Worm (Caenorhabditis elegans): ENCODE results near the gene C02C6.14.

Gene C02C6.14

ce11 chrX:15537362-15537761 is at the start of gene C02C6.14, which contains the start of gene olrn-1:
Gene C02C6.14 (plus strand): TSS chrX:15537665.
Gene olrn-1 (plus strand): TSS chrX:15537662.
- no peak for TF ChIP-seq unc-62 (GFP tag; optimal IDR thresholded peaks at IDR 0.05)

ce11 chrX:15487806-15488205 is 49.7 kb upstream of the C02C6.14 start, which contains the start of gene H13N06.2:
Gene H13N06.2 (plus strand): TSS chrX:15488106.
- no peak for TF ChIP-seq unc-62 (GFP tag; optimal IDR thresholded peaks at IDR 0.05)

- no peak for TF ChIP-seq unc-62 (GFP tag; optimal IDR thresholded peaks at IDR 0.05)
Measured at ce11 chrX:15491110-15491509, 46.4 kb upstream of the C02C6.14 start.

- TF ChIP-seq unc-62 (GFP tag; optimal IDR thresholded peaks at IDR 0.05) = no peak
Measured at ce11 chrX:15492759-15493158, 44.7 kb upstream of the C02C6.14 start.

ce11 chrX:15493322-15493721 is 44.1 kb upstream of the C02C6.14 start, which contains the start of gene gob-1:
Gene gob-1 (plus strand): TSS chrX:15493602.
- TF ChIP-seq unc-62 (GFP tag; optimal IDR thresholded peaks at IDR 0.05) = no peak

- TF ChIP-seq unc-62 (GFP tag; optimal IDR thresholded peaks at IDR 0.05) = no peak
Measured at ce11 chrX:15494154-15494553, 43.3 kb upstream of the C02C6.14 start.

- TF ChIP-seq unc-62 (GFP tag; optimal IDR thresholded peaks at IDR 0.05) = no peak
Measured at ce11 chrX:15496927-15497605, 40.4 kb upstream of the C02C6.14 start, which contains the start of gene suox-1. Gene suox-1 (plus strand): TSS chrX:15497555.

ce11 chrX:15502455-15503174 is 34.9 kb upstream of the C02C6.14 start, which contains the start of gene H13N06.7:
Gene H13N06.7 (plus strand): TSS chrX:15503124.
- TF ChIP-seq unc-62 (GFP tag; optimal IDR thresholded peaks at IDR 0.05) = no peak

- TF ChIP-seq unc-62 (GFP tag; optimal IDR thresholded peaks at IDR 0.05) = no peak
Measured at ce11 chrX:15504795-15505194, 32.7 kb upstream of the C02C6.14 start, which contains the start of gene tbh-1. Gene tbh-1 (minus strand): TSS chrX:15504895.

ce11 chrX:15507830-15508347 is 29.6 kb upstream of the C02C6.14 start, which contains the start of gene zipt-7.2:
Gene zipt-7.2 (minus strand): TSS chrX:15507880.
- no peak for TF ChIP-seq unc-62 (GFP tag; optimal IDR thresholded peaks at IDR 0.05)

ce11 chrX:15509681-15510080 is 27.8 kb upstream of the C02C6.14 start, which contains the start of gene eat-20:
Gene eat-20 (plus strand): TSS chrX:15510011.
- TF ChIP-seq unc-62 (GFP tag; optimal IDR thresholded peaks at IDR 0.05) = no peak

- TF ChIP-seq unc-62 (GFP tag; optimal IDR thresholded peaks at IDR 0.05) = no peak
Measured at ce11 chrX:15514547-15514946, 22.9 kb upstream of the C02C6.14 start.

ce11 chrX:15515798-15516197 is 21.7 kb upstream of the C02C6.14 start:
- no peak for TF ChIP-seq unc-62 (GFP tag; optimal IDR thresholded peaks at IDR 0.05)

- no peak for TF ChIP-seq unc-62 (GFP tag; optimal IDR thresholded peaks at IDR 0.05)
Measured at ce11 chrX:15528472-15528871, 9.0 kb upstream of the C02C6.14 start.

- no peak for TF ChIP-seq unc-62 (GFP tag; optimal IDR thresholded peaks at IDR 0.05)
Measured at ce11 chrX:15533260-15533659, 4.2 kb upstream of the C02C6.14 start.

- TF ChIP-seq unc-62 (GFP tag; optimal IDR thresholded peaks at IDR 0.05) = no peak
Measured at ce11 chrX:15535190-15535636, 2.3 kb upstream of the C02C6.14 start.

All from whole organism, dauer.